Worm (Caenorhabditis elegans): ENCODE results near the gene Y41D4B.1.
A peak's percentile ranks its signal among the peaks of the same experiment; 100 is the strongest.
"Not testable (repeated sequence)": the region's sequence is repeated elsewhere in the genome, so short reads cannot be mapped to it uniquely, and the experiment has no call there.

Y41D4B.1 gene

ce11 chrIV:1633445-1633844 is 39.1 kb upstream of the Y41D4B.1 start, which contains the start of gene Y41D4B.6:
Y41D4B.6 (plus strand) TSS chrIV:1633745.
- TF ChIP-seq tbx-37 (GFP tag; conservative IDR thresholded peaks at IDR 0.05) (no peak), aly-1 (tag; optimal IDR thresholded peaks at IDR 0.05) (no peak), ceh-36 (tag; optimal IDR thresholded peaks at IDR 0.05) (no peak), F13C5.2 (tag; optimal IDR thresholded peaks at IDR 0.05) (no peak), ceh-13 (GFP tag; optimal IDR thresholded peaks at IDR 0.05) (no peak), pes-1 (GFP tag; IDR thresholded peaks at IDR 0.05) (no peak)

ce11 chrIV:1637333-1637732 is 35.2 kb upstream of the Y41D4B.1 start:
- no peak for TF ChIP-seq ets-7 (tag; optimal IDR thresholded peaks at IDR 0.05)
- no peak for TF ChIP-seq hmg-4 (GFP tag; optimal IDR thresholded peaks at IDR 0.05)
- no peak for TF ChIP-seq tbx-37 (GFP tag; conservative IDR thresholded peaks at IDR 0.05)
- no peak for TF ChIP-seq aly-1 (tag; optimal IDR thresholded peaks at IDR 0.05)
- TF ChIP-seq pes-1 (GFP tag; IDR thresholded peaks at IDR 0.05): no peak
- TF ChIP-seq B0310.2 (tag; optimal IDR thresholded peaks at IDR 0.05): no peak
- no peak for TF ChIP-seq F13C5.2 (tag; optimal IDR thresholded peaks at IDR 0.05)
- TF ChIP-seq tbx-11 (GFP tag; IDR thresholded peaks at IDR 0.05): no peak
- TF ChIP-seq ama-1 (optimal IDR thresholded peaks at IDR 0.05): no peak
- TF ChIP-seq hmbx-1 (tag; optimal IDR thresholded peaks at IDR 0.05): no peak
- no peak for TF ChIP-seq scrt-1 (GFP tag; IDR thresholded peaks at IDR 0.05)

- TF ChIP-seq hnd-1 (tag; optimal IDR thresholded peaks at IDR 0.05); F13C5.2 (tag; optimal IDR thresholded peaks at IDR 0.05); flt-1 (GFP tag; IDR thresholded peaks at IDR 0.05): not testable (repeated sequence)
Measured at ce11 chrIV:1645198-1645597, 27.3 kb upstream of the Y41D4B.1 start, which contains the start of gene nhr-274. nhr-274 (minus strand) TSS chrIV:1645298.

DNA sequence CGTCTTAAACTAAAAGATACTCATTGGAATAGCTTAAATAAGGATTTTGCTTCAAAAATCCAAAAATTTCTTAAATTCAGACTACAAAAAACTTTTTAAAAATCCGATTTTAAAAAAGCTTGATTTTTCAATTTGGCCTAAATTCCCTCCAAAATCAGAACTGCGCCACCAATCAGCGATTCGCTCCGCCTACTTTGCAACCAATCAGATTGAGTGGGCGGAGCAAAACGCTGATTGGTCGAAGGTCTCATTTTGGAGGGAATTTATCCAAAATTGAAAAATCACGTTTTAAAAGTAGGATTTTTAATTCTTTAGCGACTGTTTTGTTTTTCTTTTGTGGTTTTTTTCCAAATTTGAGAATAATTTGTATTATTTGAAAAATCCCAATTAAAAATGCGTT is 23.1 kb upstream of the Y41D4B.1 start:
- TF ChIP-seq ceh-36 (tag; optimal IDR thresholded peaks at IDR 0.05) (no peak), tra-4 (tag; optimal IDR thresholded peaks at IDR 0.05) (no peak)

DNA sequence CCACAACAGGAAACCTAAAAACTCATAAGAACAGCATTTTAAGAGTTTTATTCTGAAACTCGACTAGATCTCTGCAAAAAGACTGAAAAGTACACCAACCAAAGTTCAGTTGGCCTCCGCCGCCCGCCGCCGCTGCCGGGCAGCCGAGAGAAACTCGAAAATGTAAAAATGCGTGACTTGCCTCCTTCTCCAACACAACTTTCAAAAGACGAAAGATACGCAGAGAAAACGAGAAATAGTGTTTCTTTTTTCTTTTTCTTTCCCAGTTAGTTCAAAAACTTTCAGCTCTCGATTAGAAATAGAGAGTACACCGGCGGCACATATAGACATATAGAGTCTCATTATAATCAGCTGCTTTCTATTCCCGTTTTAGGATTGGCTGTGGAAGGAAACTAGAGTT is 22.7 kb upstream of the Y41D4B.1 start:
- no peak for TF ChIP-seq B0310.2 (tag; optimal IDR thresholded peaks at IDR 0.05)
- no peak for TF ChIP-seq ceh-13 (GFP tag; optimal IDR thresholded peaks at IDR 0.05)
- no peak for TF ChIP-seq hmg-4 (GFP tag; optimal IDR thresholded peaks at IDR 0.05)
- TF ChIP-seq sea-1 (GFP tag; conservative IDR thresholded peaks at IDR 0.05): no peak
- no peak for TF ChIP-seq tbx-11 (GFP tag; IDR thresholded peaks at IDR 0.05)
- no peak for TF ChIP-seq aly-1 (tag; optimal IDR thresholded peaks at IDR 0.05)
- TF ChIP-seq F13C5.2 (tag; optimal IDR thresholded peaks at IDR 0.05): no peak
- TF ChIP-seq pes-1 (GFP tag; IDR thresholded peaks at IDR 0.05): no peak
- TF ChIP-seq tbx-37 (GFP tag; conservative IDR thresholded peaks at IDR 0.05): no peak
- TF ChIP-seq tra-4 (tag; optimal IDR thresholded peaks at IDR 0.05): no peak
- no peak for TF ChIP-seq hnd-1 (tag; optimal IDR thresholded peaks at IDR 0.05)
- no peak for TF ChIP-seq ama-1 (optimal IDR thresholded peaks at IDR 0.05)
- TF ChIP-seq scrt-1 (GFP tag; IDR thresholded peaks at IDR 0.05): no peak

- TF ChIP-seq ama-1 (optimal IDR thresholded peaks at IDR 0.05): no peak
- TF ChIP-seq hmbx-1 (tag; optimal IDR thresholded peaks at IDR 0.05): no peak
- no peak for TF ChIP-seq ets-7 (tag; optimal IDR thresholded peaks at IDR 0.05)
- no peak for TF ChIP-seq aly-1 (tag; optimal IDR thresholded peaks at IDR 0.05)
- no peak for TF ChIP-seq hnd-1 (tag; optimal IDR thresholded peaks at IDR 0.05)
- no peak for TF ChIP-seq tra-4 (tag; optimal IDR thresholded peaks at IDR 0.05)
- no peak for TF ChIP-seq flt-1 (GFP tag; IDR thresholded peaks at IDR 0.05)
- no peak for TF ChIP-seq ceh-13 (GFP tag; optimal IDR thresholded peaks at IDR 0.05)
Measured at ce11 chrIV:1655312-1655711, 17.2 kb upstream of the Y41D4B.1 start.

- TF ChIP-seq hmg-4 (GFP tag; optimal IDR thresholded peaks at IDR 0.05): no peak
Measured at ce11 chrIV:1657069-1657468, 15.4 kb upstream of the Y41D4B.1 start.

ce11 chrIV:1659045-1659741 is 13.3 kb upstream of the Y41D4B.1 start, which contains the start of gene rps-28:
rps-28 (plus strand) TSS chrIV:1659691.
- TF ChIP-seq hmg-4 (GFP tag; optimal IDR thresholded peaks at IDR 0.05): peak; percentile 92
- peak; percentile 83 for TF ChIP-seq pes-1 (GFP tag; IDR thresholded peaks at IDR 0.05)
- peak; percentile 82 for TF ChIP-seq sea-1 (GFP tag; conservative IDR thresholded peaks at IDR 0.05)
- peak; percentile 77 for TF ChIP-seq scrt-1 (GFP tag; IDR thresholded peaks at IDR 0.05)
- TF ChIP-seq F13C5.2 (tag; optimal IDR thresholded peaks at IDR 0.05): peak; percentile 98
- TF ChIP-seq B0310.2 (tag; optimal IDR thresholded peaks at IDR 0.05): peak; percentile 60
- TF ChIP-seq ceh-36 (tag; optimal IDR thresholded peaks at IDR 0.05): peak; percentile 70
- TF ChIP-seq hnd-1 (tag; optimal IDR thresholded peaks at IDR 0.05): peak; percentile 66
- peak; percentile 62 for TF ChIP-seq tbx-11 (GFP tag; IDR thresholded peaks at IDR 0.05)
- TF ChIP-seq aly-1 (tag; optimal IDR thresholded peaks at IDR 0.05): no peak
- TF ChIP-seq tbx-37 (GFP tag; conservative IDR thresholded peaks at IDR 0.05): peak; percentile 70
- TF ChIP-seq ama-1 (optimal IDR thresholded peaks at IDR 0.05): no peak
- peak; percentile 64 for TF ChIP-seq tra-4 (tag; optimal IDR thresholded peaks at IDR 0.05)
- peak; percentile 67 for TF ChIP-seq ets-7 (tag; optimal IDR thresholded peaks at IDR 0.05)
- TF ChIP-seq hmbx-1 (tag; optimal IDR thresholded peaks at IDR 0.05): peak; percentile 52
- TF ChIP-seq ceh-13 (GFP tag; optimal IDR thresholded peaks at IDR 0.05): no peak
- TF ChIP-seq flt-1 (GFP tag; IDR thresholded peaks at IDR 0.05): peak; percentile 83
